Worm (Caenorhabditis elegans): Measurements from ENCODE around the gene col-9.

The col-9 gene

DNA sequence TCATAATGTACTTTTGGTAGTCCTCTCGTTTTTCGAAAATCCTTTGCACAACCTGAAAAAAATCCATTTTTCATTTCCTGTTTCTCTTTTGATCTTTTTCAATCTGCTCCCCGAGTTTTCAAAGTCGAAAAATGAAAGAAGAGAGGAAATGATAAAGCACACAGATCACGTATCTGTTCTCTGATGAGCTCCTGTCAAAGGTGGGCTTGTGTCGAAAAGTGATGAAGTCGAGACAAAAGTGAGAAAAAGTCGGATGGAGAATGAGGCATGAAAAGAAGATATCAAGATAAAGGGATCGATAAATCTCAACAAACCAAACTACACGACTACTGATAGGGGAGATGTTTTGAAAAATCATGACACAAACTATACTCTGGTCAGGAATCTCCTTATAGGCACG, 34.7 kb upstream of the col-9 start (continued):
- no peak for TF ChIP-seq ceh-90 (tag; optimal IDR thresholded peaks at IDR 0.05)

DNA sequence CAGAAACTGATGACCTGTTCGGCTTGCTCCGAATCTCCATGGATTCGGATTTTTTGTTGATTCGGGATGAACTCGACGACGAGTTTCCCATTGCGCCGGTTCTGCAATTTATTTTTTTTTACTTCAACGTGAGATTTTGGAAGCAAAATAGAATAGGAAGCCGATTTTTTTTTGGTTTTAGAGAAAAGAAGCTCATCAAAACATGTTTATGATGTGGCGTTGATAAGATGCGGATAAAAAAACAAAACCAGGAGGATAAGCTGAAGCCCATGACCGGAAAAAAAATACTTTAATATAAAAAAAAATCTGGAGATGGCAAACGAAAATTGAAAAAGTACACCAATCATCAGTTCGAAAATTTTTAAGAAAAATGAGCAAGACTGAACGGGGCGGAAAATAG, 33.8 kb upstream of the col-9 start, which contains the start of gene glb-20:
TSS of gene glb-20 (minus strand) at position 101 of the 400 bp plus-strand sequence.
- TF ChIP-seq nhr-47 (tag; optimal IDR thresholded peaks at IDR 0.05) (no peak), pag-3 (tag; optimal IDR thresholded peaks at IDR 0.05; ENCODE audit: borderline replicate concordance, insufficient read depth) (no peak), tbx-2 (tag; optimal IDR thresholded peaks at IDR 0.05) (no peak), nhr-84 (tag; optimal IDR thresholded peaks at IDR 0.05) (no peak), isw-1 (GFP tag; IDR thresholded peaks at IDR 0.05) (no peak)

DNA sequence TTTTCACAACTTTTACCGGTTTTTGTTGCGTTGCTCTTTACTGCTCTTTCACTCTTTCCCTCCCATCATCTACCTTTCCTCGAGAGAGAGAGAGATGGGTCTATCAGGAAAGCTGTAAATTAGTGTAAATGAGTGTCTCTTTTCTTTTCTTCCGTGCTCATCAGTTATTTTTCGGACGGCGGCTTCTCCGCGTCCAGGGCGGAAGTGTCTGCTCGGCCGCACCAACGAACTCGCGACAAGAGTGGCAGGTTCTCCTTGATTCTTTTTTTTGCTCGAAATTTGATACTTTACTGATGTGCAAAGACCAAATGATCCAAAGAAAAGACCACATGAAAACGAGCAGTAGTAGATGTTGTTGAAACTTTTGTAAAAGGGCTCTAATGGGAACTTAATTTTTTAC, 31.2 kb upstream of the col-9 start:
- TF ChIP-seq lin-14 (GFP tag; optimal IDR thresholded peaks at IDR 0.05) (peak; percentile 70), nhr-71 (tag; optimal IDR thresholded peaks at IDR 0.05) (peak; percentile 41), rnt-1 (tag; optimal IDR thresholded peaks at IDR 0.05) (peak; percentile 31), alr-1 (tag; optimal IDR thresholded peaks at IDR 0.05; ENCODE audit: borderline replicate concordance) (no peak)

DNA sequence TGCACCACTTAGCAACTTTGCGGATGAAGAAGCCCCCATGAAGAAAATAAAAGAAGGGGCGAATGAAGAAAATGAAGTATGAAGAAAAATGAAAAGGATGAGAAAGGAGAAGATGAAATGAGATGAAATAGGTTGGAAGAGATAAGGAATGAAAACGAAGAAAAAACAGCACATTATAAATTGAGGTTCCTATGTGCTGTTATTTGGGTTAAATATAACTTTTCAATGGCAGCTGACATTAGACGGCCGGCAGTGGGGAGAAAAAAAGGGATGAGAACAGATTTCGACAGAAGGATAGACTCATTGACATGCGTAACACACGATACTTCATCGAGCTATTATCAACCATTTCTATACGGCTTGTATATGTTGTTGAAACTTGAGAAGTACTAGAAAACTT, 27.9 kb upstream of the col-9 start:
- TF ChIP-seq Y116A8C.19 (tag; optimal IDR thresholded peaks at IDR 0.05; ENCODE audit: borderline replicate concordance) (no peak), nhr-19 (GFP tag; conservative IDR thresholded peaks at IDR 0.05) (peak; percentile 14), ceh-8 (GFP tag; optimal IDR thresholded peaks at IDR 0.05) (no peak), rnt-1 (tag; optimal IDR thresholded peaks at IDR 0.05) (peak; percentile 49), swsn-7 (tag; optimal IDR thresholded peaks at IDR 0.05) (no peak), lir-3 (tag; optimal IDR thresholded peaks at IDR 0.05; ENCODE audit: poor library complexity) (no peak), aly-2 (tag; optimal IDR thresholded peaks at IDR 0.05) (no peak), lsy-2 (tag; optimal IDR thresholded peaks at IDR 0.05) (peak in 1 of 2 experiments; percentile 9), blmp-1 (tag; optimal IDR thresholded peaks at IDR 0.05) (peak; percentile 26), nhr-20 (tag; optimal IDR thresholded peaks at IDR 0.05) (peak; percentile 7), mef-2 (tag; optimal IDR thresholded peaks at IDR 0.05) (peak; percentile 22), lin-39 (tag; optimal IDR thresholded peaks at IDR 0.05) (peak; percentile 32), snpc-4 (tag; optimal IDR thresholded peaks at IDR 0.05) (no peak), ceh-82 (tag; optimal IDR thresholded peaks at IDR 0.05) (no peak), alr-1 (tag; optimal IDR thresholded peaks at IDR 0.05; ENCODE audit: borderline replicate concordance) (no peak), nhr-71 (tag; optimal IDR thresholded peaks at IDR 0.05) (peak; percentile 62), dsc-1 (tag; optimal IDR thresholded peaks at IDR 0.05) (no peak), pag-3 (tag; optimal IDR thresholded peaks at IDR 0.05; ENCODE audit: borderline replicate concordance, insufficient read depth) (peak; percentile 62), sox-4 (tag; optimal IDR thresholded peaks at IDR 0.05) (no peak), fos-1 (tag; optimal IDR thresholded peaks at IDR 0.05) (no peak)

DNA sequence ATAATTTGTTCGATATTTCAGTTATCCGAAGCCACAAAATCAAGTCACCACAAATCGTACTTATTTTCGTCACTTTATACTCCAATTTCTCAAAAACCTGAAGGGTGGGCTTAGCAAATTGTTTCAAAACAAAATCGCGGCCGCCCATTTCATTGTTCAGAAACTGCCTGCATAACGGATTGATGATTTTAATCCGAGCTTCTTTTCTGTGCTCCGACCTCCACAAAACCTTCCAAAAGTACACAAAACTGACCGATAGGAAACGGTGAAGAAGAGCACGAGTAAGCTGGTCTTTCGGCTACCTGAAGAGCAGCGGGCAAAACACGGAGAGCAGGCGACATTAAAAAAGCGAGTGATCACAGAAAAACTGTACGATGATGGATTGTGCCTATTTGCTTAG, 23.4 kb upstream of the col-9 start, which contains the start of gene R01E6.2:
TSS of gene R01E6.2 (minus strand) at position 101 of the 400 bp plus-strand sequence.
- no peak for TF ChIP-seq fkh-10 (GFP tag; optimal IDR thresholded peaks at IDR 0.05)
- no peak for TF ChIP-seq nhr-84 (tag; optimal IDR thresholded peaks at IDR 0.05)
- TF ChIP-seq efl-1 (optimal IDR thresholded peaks at IDR 0.05): no peak
- peak in 1 of 2 experiments; percentile 37 for TF ChIP-seq efl-1 (GFP tag; optimal IDR thresholded peaks at IDR 0.05 in 1 of 2)
- no peak for TF ChIP-seq ceh-63 (GFP tag; optimal IDR thresholded peaks at IDR 0.05)

DNA sequence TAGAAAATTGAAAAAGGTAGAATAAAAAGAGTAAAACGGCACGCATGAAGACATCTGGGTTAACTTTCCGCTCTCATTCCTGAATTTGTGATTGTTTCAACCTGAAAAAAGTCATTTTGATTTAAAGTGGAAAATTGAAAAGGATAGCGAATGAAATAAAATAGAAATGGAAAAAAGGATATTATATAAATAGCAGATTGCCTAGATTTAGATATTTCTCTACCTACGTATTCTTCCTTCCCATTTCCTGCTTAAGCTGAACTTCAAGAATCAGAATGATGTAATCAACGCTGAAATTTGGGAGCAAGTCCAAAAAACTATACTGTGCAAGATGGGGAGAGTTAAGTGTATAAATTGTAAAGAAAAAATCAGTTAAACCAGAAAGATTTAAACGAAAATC, 20.0 kb upstream of the col-9 start, which contains the start of gene R01E6.7:
TSS of gene R01E6.7 (minus strand) at position 101 of the 400 bp plus-strand sequence.
- TF ChIP-seq ztf-4 (tag; optimal IDR thresholded peaks at IDR 0.05) (no peak), ztf-11 (tag; optimal IDR thresholded peaks at IDR 0.05) (no peak), pag-3 (tag; optimal IDR thresholded peaks at IDR 0.05; ENCODE audit: borderline replicate concordance, insufficient read depth) (no peak), rnt-1 (tag; optimal IDR thresholded peaks at IDR 0.05) (no peak), nhr-76 (tag; optimal IDR thresholded peaks at IDR 0.05) (no peak), mab-9 (GFP tag; IDR thresholded peaks at IDR 0.05) (no peak), efl-1 (optimal IDR thresholded peaks at IDR 0.05) (no peak), efl-1 (GFP tag; optimal IDR thresholded peaks at IDR 0.05 in 1 of 2) (no peak), lin-14 (GFP tag; optimal IDR thresholded peaks at IDR 0.05) (no peak), tbx-2 (tag; optimal IDR thresholded peaks at IDR 0.05) (no peak), xbp-1 (tag; optimal IDR thresholded peaks at IDR 0.05) (no peak), blmp-1 (tag; optimal IDR thresholded peaks at IDR 0.05) (no peak), isw-1 (GFP tag; IDR thresholded peaks at IDR 0.05) (no peak), mep-1 (tag; optimal IDR thresholded peaks at IDR 0.05) (no peak), hpl-2 (GFP tag; optimal IDR thresholded peaks at IDR 0.05) (no peak), vab-15 (tag; optimal IDR thresholded peaks at IDR 0.05) (no peak), C16A3.4 (tag; optimal IDR thresholded peaks at IDR 0.05) (no peak), alr-1 (tag; optimal IDR thresholded peaks at IDR 0.05; ENCODE audit: borderline replicate concordance) (no peak), lin-15B (tag; optimal IDR thresholded peaks at IDR 0.05) (no peak)

Data from whole organism, L1 larva.